Worm (Caenorhabditis elegans) whole organism, late embryonic: Measurements from ENCODE around the gene srlf-37.

Experiments
- C08G9.2 ChIP-seq: sonication (generic microtip); optimal IDR thresholded peaks from 2 replicates; lab custom pipeline; 2016; ENCODE audit warnings: mild to moderate bottlenecking, missing genetic modification characterization, moderate library complexity, missing compliant biosample characterization
- F13H6.1 ChIP-seq: sonication (generic microtip); optimal IDR thresholded peaks from 2 replicates; lab custom pipeline; 2016; ENCODE audit warnings: missing genetic modification characterization, missing compliant biosample characterization
- K02D7.2 ChIP-seq: sonication (generic microtip); optimal IDR thresholded peaks from 2 replicates; lab custom pipeline; 2017; ENCODE audit warnings: mild to moderate bottlenecking, missing genetic modification characterization, missing compliant biosample characterization
- K09A11.1 ChIP-seq: sonication (generic microtip); optimal IDR thresholded peaks from 2 replicates; lab custom pipeline; 2017; ENCODE audit warnings: antibody characterized with exemption, mild to moderate bottlenecking, missing genetic modification characterization, missing compliant biosample characterization; ENCODE audit not compliant: insufficient read depth
- Y22D7AL.16 ChIP-seq: sonication (generic microtip); optimal IDR thresholded peaks from 2 replicates; lab custom pipeline; 2016; ENCODE audit warnings: missing genetic modification characterization, missing compliant biosample characterization
- ama-1 ChIP-seq: fragments of 150-350 bp; optimal IDR thresholded peaks from 2 replicates; lab custom pipeline; 2014
- ceh-2 ChIP-seq: sonication (generic microtip); optimal IDR thresholded peaks from 2 replicates; lab custom pipeline; 2016; ENCODE audit warnings: missing genotype, missing genetic modification characterization, missing compliant biosample characterization
- ceh-30 ChIP-seq: fragments of 150-350 bp; optimal IDR thresholded peaks from 2 replicates; lab custom pipeline; 2014; ENCODE audit warnings: missing biosample characterization, missing genetic modification characterization
- ceh-31 ChIP-seq: sonication (generic microtip); optimal IDR thresholded peaks from 2 replicates; lab custom pipeline; 2016; ENCODE audit warnings: missing genetic modification characterization, missing compliant biosample characterization
- ceh-34 ChIP-seq: sonication (generic microtip); optimal IDR thresholded peaks from 2 replicates; lab custom pipeline; 2016; ENCODE audit warnings: mild to moderate bottlenecking, missing genetic modification characterization, missing compliant biosample characterization
- ceh-45 ChIP-seq: fragments of 200-800 bp; sonication (Bioruptor generic); IDR thresholded peaks from 2 replicates; pipeline ENCODE4 v1.3.6; 2022; ENCODE audit warnings: missing genetic modification reagents, missing genetic modification characterization, missing compliant biosample characterization
- ceh-48 ChIP-seq: sonication (generic microtip); optimal IDR thresholded peaks from 2 replicates; lab custom pipeline; 2016; ENCODE audit warnings: missing genetic modification characterization, inconsistent platforms, missing compliant biosample characterization
- ceh-9 ChIP-seq: sonication (generic microtip); optimal IDR thresholded peaks from 2 replicates; lab custom pipeline; 2016; ENCODE audit warnings: mild to moderate bottlenecking, missing genetic modification characterization, inconsistent platforms, missing compliant biosample characterization
- dve-1 ChIP-seq: sonication (generic microtip); optimal IDR thresholded peaks from 2 replicates; lab custom pipeline; 2017; ENCODE audit warnings: antibody characterized with exemption, mild to moderate bottlenecking, missing genetic modification characterization, missing compliant biosample characterization
- fax-1 ChIP-seq: sonication (generic microtip); optimal IDR thresholded peaks from 2 replicates; lab custom pipeline; 2016; ENCODE audit warnings: missing genotype, missing genetic modification characterization, missing compliant biosample characterization
- fkh-10 ChIP-seq: fragments of 150-350 bp; optimal IDR thresholded peaks from 2 replicates; lab custom pipeline; 2014; ENCODE audit warnings: missing biosample characterization, missing genetic modification reagents, missing genetic modification characterization
- fkh-6 ChIP-seq: sonication (generic microtip); optimal IDR thresholded peaks from 2 replicates; lab custom pipeline; 2016; ENCODE audit warnings: missing genetic modification characterization, missing compliant biosample characterization
- hlh-15 ChIP-seq: sonication (generic microtip); optimal IDR thresholded peaks from 2 replicates; lab custom pipeline; 2016; ENCODE audit warnings: missing genetic modification characterization, missing compliant biosample characterization
- hlh-30 ChIP-seq: sonication (generic microtip); optimal IDR thresholded peaks from 2 replicates; lab custom pipeline; 2017; ENCODE audit warnings: antibody characterized with exemption, missing genetic modification characterization, missing compliant biosample characterization; ENCODE audit not compliant: insufficient read depth
- hlh-6 ChIP-seq: sonication (generic microtip); optimal IDR thresholded peaks from 2 replicates; lab custom pipeline; 2016; ENCODE audit warnings: missing genotype, missing genetic modification characterization, missing compliant biosample characterization
- hlh-8 ChIP-seq: sonication (generic microtip); optimal IDR thresholded peaks from 2 replicates; lab custom pipeline; 2016; ENCODE audit warnings: missing genotype, missing genetic modification characterization, missing compliant biosample characterization
- lim-6 ChIP-seq: sonication (generic microtip); optimal IDR thresholded peaks from 2 replicates; lab custom pipeline; 2016; ENCODE audit warnings: missing genetic modification characterization, missing compliant biosample characterization
- mec-3 ChIP-seq: sonication (generic microtip); optimal IDR thresholded peaks from 2 replicates; lab custom pipeline; 2016; ENCODE audit warnings: borderline replicate concordance, missing genetic modification characterization, missing compliant biosample characterization
- nhr-232 ChIP-seq: sonication (generic microtip); optimal IDR thresholded peaks from 2 replicates; lab custom pipeline; 2016; ENCODE audit warnings: missing genetic modification characterization, missing compliant biosample characterization
- npax-4 ChIP-seq: sonication (generic microtip); optimal IDR thresholded peaks from 2 replicates; lab custom pipeline; 2016; ENCODE audit warnings: missing genetic modification characterization, missing compliant biosample characterization
- odd-2 ChIP-seq: sonication (generic microtip); optimal IDR thresholded peaks from 2 replicates; lab custom pipeline; 2017; ENCODE audit warnings: antibody characterized with exemption, mild to moderate bottlenecking, missing genetic modification characterization, missing compliant biosample characterization
- pat-9 ChIP-seq: fragments of 200-800 bp; sonication (Bioruptor generic); optimal IDR thresholded peaks from 2 replicates; lab custom pipeline; 2018; ENCODE audit warnings: mild to moderate bottlenecking, missing genetic modification characterization, moderate library complexity, missing compliant biosample characterization
- pax-1 ChIP-seq: fragments of 150-350 bp; optimal IDR thresholded peaks from 2 replicates; lab custom pipeline; 2014; ENCODE audit warnings: missing biosample characterization, missing genetic modification characterization
- pha-2 ChIP-seq: sonication (generic microtip); optimal IDR thresholded peaks from 2 replicates; lab custom pipeline; 2017; ENCODE audit warnings: mild to moderate bottlenecking, missing genetic modification characterization, missing compliant biosample characterization
- pha-4 ChIP-seq: fragments of 150-350 bp; optimal IDR thresholded peaks from 2 replicates; lab custom pipeline; 2018; ENCODE audit warnings: missing biosample characterization, missing genetic modification reagents, missing genetic modification characterization
- ref-2 ChIP-seq: sonication (generic microtip); optimal IDR thresholded peaks from 2 replicates; lab custom pipeline; 2016; ENCODE audit warnings: missing genetic modification characterization, missing compliant biosample characterization
- rnt-1 ChIP-seq: sonication (generic microtip); optimal IDR thresholded peaks from 2 replicates; lab custom pipeline; 2016; ENCODE audit warnings: missing genetic modification characterization, missing compliant biosample characterization
- sox-2 ChIP-seq: fragments of 200-800 bp; sonication (Bioruptor generic); IDR thresholded peaks from 2 replicates; pipeline ENCODE4 v1.3.6; 2022; ENCODE audit warnings: missing genetic modification reagents, missing genetic modification characterization, missing compliant biosample characterization
- sox-4 ChIP-seq: sonication (generic microtip); optimal IDR thresholded peaks from 2 replicates; lab custom pipeline; 2017; ENCODE audit warnings: mild to moderate bottlenecking, missing genetic modification characterization, inconsistent platforms, missing compliant biosample characterization
- tbx-2 ChIP-seq: sonication (generic microtip); optimal IDR thresholded peaks from 2 replicates; lab custom pipeline; 2016; ENCODE audit warnings: missing genetic modification characterization, missing compliant biosample characterization
- tbx-7 ChIP-seq: sonication (generic microtip); optimal IDR thresholded peaks from 2 replicates; lab custom pipeline; 2016; ENCODE audit warnings: missing genotype, missing genetic modification characterization, missing compliant biosample characterization
- unc-42 ChIP-seq: sonication (generic microtip); optimal IDR thresholded peaks from 2 replicates; lab custom pipeline; 2016; ENCODE audit warnings: missing genotype, missing genetic modification characterization, missing compliant biosample characterization
- unc-55 ChIP-seq: sonication (generic microtip); optimal IDR thresholded peaks from 2 replicates; lab custom pipeline; 2017; ENCODE audit warnings: missing biosample characterization, missing genetic modification reagents, missing genetic modification characterization

srlf-37 gene

ce11 chrV:600231-600630 is 3.8 kb downstream of the srlf-37 start, which contains the start of gene nhr-251:
TSS of gene nhr-251 (plus strand) at chrV:600531.
- no peak for TF ChIP-seq pha-4 (tag; lab: Kevin White, UChicago)
- TF ChIP-seq Y22D7AL.16 (tag; lab: Kevin White, UChicago): no peak
- no peak for TF ChIP-seq odd-2 (tag; lab: Kevin White, UChicago)
- TF ChIP-seq ceh-34 (tag; lab: Kevin White, UChicago): no peak
- no peak for TF ChIP-seq lim-6 (tag; lab: Kevin White, UChicago)
- no peak for TF ChIP-seq ceh-9 (tag; lab: Kevin White, UChicago)
- TF ChIP-seq hlh-6: no peak
- TF ChIP-seq tbx-7 (tag; lab: Kevin White, UChicago): no peak
- no peak for TF ChIP-seq ref-2 (tag; lab: Kevin White, UChicago)
- TF ChIP-seq hlh-8: no peak
- TF ChIP-seq K09A11.1 (tag; lab: Kevin White, UChicago): no peak
- TF ChIP-seq sox-2 (GFP tag; lab: Robert Waterston, UW): no peak
- no peak for TF ChIP-seq hlh-30 (tag; lab: Kevin White, UChicago)
- no peak for TF ChIP-seq fkh-6 (tag; lab: Kevin White, UChicago)
- no peak for TF ChIP-seq ceh-2 (tag; lab: Kevin White, UChicago)
- no peak for TF ChIP-seq ceh-30

ce11 chrV:599783-600182 is 4.2 kb downstream of the srlf-37 start:
- TF ChIP-seq nhr-232: no peak
- no peak for TF ChIP-seq fax-1 (tag; lab: Kevin White, UChicago)
- no peak for TF ChIP-seq sox-2 (GFP tag; lab: Robert Waterston, UW)
- TF ChIP-seq lim-6 (tag; lab: Kevin White, UChicago): no peak

- TF ChIP-seq F13H6.1 (no peak), ceh-31 (tag; lab: Kevin White, UChicago) (no peak), hlh-8 (no peak), C08G9.2 (tag; lab: Kevin White, UChicago) (no peak), fkh-10 (GFP tag; lab: Kevin White, UChicago) (no peak), sox-4 (no peak), pha-2 (tag; lab: Kevin White, UChicago) (no peak), pax-1 (no peak), ceh-45 (GFP tag; lab: Robert Waterston, UW) (no peak), nhr-232 (no peak), tbx-2 (no peak), hlh-6 (no peak), mec-3 (tag; lab: Kevin White, UChicago) (no peak)
Measured at ce11 chrV:598626-599025, 5.4 kb downstream of the srlf-37 start.

- TF ChIP-seq pha-2 (tag; lab: Kevin White, UChicago) (no peak), unc-55 (no peak), npax-4 (no peak), sox-2 (GFP tag; lab: Robert Waterston, UW) (no peak), ceh-48 (tag; lab: Kevin White, UChicago) (no peak), hlh-6 (no peak), unc-42 (no peak), hlh-15 (tag; lab: Kevin White, UChicago) (no peak), dve-1 (tag; lab: Kevin White, UChicago) (no peak)
Measured at ce11 chrV:597823-598222, 6.2 kb downstream of the srlf-37 start.

- TF ChIP-seq rnt-1 (tag; lab: Kevin White, UChicago) (no peak), lim-6 (tag; lab: Kevin White, UChicago) (no peak), tbx-2 (no peak), hlh-6 (no peak), K02D7.2 (tag; lab: Kevin White, UChicago) (no peak), ama-1 (lab: Kevin White, UChicago) (no peak), pat-9 (no peak)
Measured at ce11 chrV:596923-597322, 7.1 kb downstream of the srlf-37 start.
